Worm (Caenorhabditis elegans) whole organism, L2 larva: ENCODE results near the gene C36A4.4.
A peak's percentile ranks its signal among the peaks of the same experiment; 100 is the strongest.

Source experiments
- F13H6.1 ChIP-seq: sonication (generic microtip); optimal IDR thresholded peaks from 2 replicates; lab custom pipeline; 2016; ENCODE audit warnings: missing genetic modification characterization, missing compliant biosample characterization
- ZK546.5 ChIP-seq: sonication (generic microtip); optimal IDR thresholded peaks from 2 replicates; lab custom pipeline; 2017; ENCODE audit warnings: missing biosample characterization, missing genetic modification characterization
- ama-1 ChIP-seq: fragments of 150-350 bp; optimal IDR thresholded peaks from 2 replicates; lab custom pipeline; 2018; ENCODE audit warnings: inconsistent platforms
- elt-1 ChIP-seq: fragments of 150-350 bp; optimal IDR thresholded peaks from 2 replicates; lab custom pipeline; 2014; ENCODE audit warnings: missing biosample characterization, missing genetic modification characterization
- fos-1 ChIP-seq: fragments of 150-350 bp; optimal IDR thresholded peaks from 2 replicates; lab custom pipeline; 2014; ENCODE audit warnings: missing biosample characterization, missing genetic modification characterization
- lin-39 ChIP-seq: fragments of 150-350 bp; optimal IDR thresholded peaks from 2 replicates; lab custom pipeline; 2014; ENCODE audit warnings: missing biosample characterization, missing genetic modification reagents, missing genetic modification characterization
- mdl-1 ChIP-seq, 2 experiments: fragments of 150-350 bp in 1 of 2; sonication (generic microtip) in 1 of 2; optimal IDR thresholded peaks; 2 replicates each; lab custom pipeline; 2017; ENCODE audit warnings: missing biosample characterization in 2 of 2, missing genetic modification characterization in 2 of 2
- nhr-12 ChIP-seq: fragments of 150-350 bp; optimal IDR thresholded peaks from 2 replicates; lab custom pipeline; 2014; ENCODE audit warnings: missing biosample characterization, missing genetic modification characterization
- nhr-25 ChIP-seq: fragments of 150-350 bp; sonication (generic microtip); optimal IDR thresholded peaks from 3 replicates; lab custom pipeline; 2014; ENCODE audit warnings: missing biosample characterization, missing genetic modification characterization
- sem-4 ChIP-seq: fragments of 150-350 bp; optimal IDR thresholded peaks from 2 replicates; lab custom pipeline; 2014; ENCODE audit warnings: missing biosample characterization, missing genetic modification reagents, missing genetic modification characterization
- snpc-4 ChIP-seq: fragments of 150-350 bp; optimal IDR thresholded peaks from 2 replicates; lab custom pipeline; 2014; ENCODE audit warnings: missing biosample characterization, missing genetic modification characterization
- unc-62 ChIP-seq: fragments of 150-350 bp; optimal IDR thresholded peaks from 2 replicates; lab custom pipeline; 2014; ENCODE audit warnings: missing biosample characterization, missing genetic modification reagents, missing genetic modification characterization
- ztf-4 ChIP-seq: fragments of 150-350 bp; optimal IDR thresholded peaks from 2 replicates; lab custom pipeline; 2014; ENCODE audit warnings: missing biosample characterization, missing genetic modification characterization

ce11 chrIII:3887586-3887985 lies 44.2 kb upstream of the C36A4.4 start:
- TF ChIP-seq nhr-25 (tag; lab: Kevin White, UChicago) (no peak), sem-4 (tag; lab: Kevin White, UChicago) (no peak), ama-1 (lab: Kevin White, UChicago) (no peak), F13H6.1 (tag; lab: Kevin White, UChicago) (peak; percentile 53), fos-1 (tag; lab: Kevin White, UChicago) (peak; percentile 77), nhr-12 (tag; lab: Kevin White, UChicago) (no peak), mdl-1 (tag; optimal IDR thresholded peaks at IDR 0.05; lab: Kevin White, UChicago) (no peak), snpc-4 (tag; lab: Kevin White, UChicago) (no peak), lin-39 (tag; lab: Kevin White, UChicago) (no peak), unc-62 (GFP tag; lab: Kevin White, UChicago) (no peak), ztf-4 (tag; lab: Kevin White, UChicago) (no peak), ZK546.5 (no peak), elt-1 (tag; lab: Kevin White, UChicago) (no peak)
